Fruit fly (Drosophila melanogaster) whole organism, embryonic: Measurements from ENCODE around the gene SelT.
A peak's percentile ranks its signal among the peaks of the same experiment; 100 is the strongest.

ENCODE experiments used
- Abd-B ChIP-seq: fragments of 200-800 bp; sonication (Bioruptor generic); optimal IDR thresholded peaks from 2 replicates; lab custom pipeline; 2018; ENCODE audit warnings: missing biosample characterization, mild to moderate bottlenecking, missing genetic modification characterization, moderate library complexity
- Asciz ChIP-seq: fragments of 200-800 bp; sonication (Bioruptor generic); optimal IDR thresholded peaks from 2 replicates; lab custom pipeline; 2017; ENCODE audit warnings: missing biosample characterization, mild to moderate bottlenecking, missing genetic modification characterization, missing genetic modification reagents
- CG10147 ChIP-seq: fragments of 200-800 bp; sonication (Bioruptor generic); optimal IDR thresholded peaks from 2 replicates; lab custom pipeline; 2019; ENCODE audit warnings: missing biosample characterization, mild to moderate bottlenecking, missing genetic modification characterization, moderate library complexity
- CG1024 ChIP-seq: fragments of 200-800 bp; sonication (Bioruptor generic); IDR thresholded peaks from 2 replicates; pipeline ENCODE4 v1.3.6; 2022; ENCODE audit warnings: missing biosample characterization, missing genetic modification characterization
- CG12155 ChIP-seq: fragments of 200-800 bp; sonication (Bioruptor generic); optimal IDR thresholded peaks from 3 replicates; lab custom pipeline; 2016; ENCODE audit warnings: missing biosample characterization, missing genetic modification characterization
- CG13287 ChIP-seq: fragments of 200-800 bp; sonication (Bioruptor generic); IDR thresholded peaks from 2 replicates; pipeline ENCODE4 v1.3.6; 2022; ENCODE audit warnings: missing biosample characterization, missing genetic modification characterization; ENCODE audit not compliant: partially characterized antibody
- CG15601 ChIP-seq: fragments of 200-800 bp; sonication (Bioruptor generic); optimal IDR thresholded peaks from 3 replicates; lab custom pipeline; 2019; ENCODE audit warnings: missing biosample characterization, mild to moderate bottlenecking, missing genetic modification characterization, moderate library complexity
- CG16813 ChIP-seq: fragments of 200-800 bp; sonication (Bioruptor generic); IDR thresholded peaks from 3 replicates; pipeline ENCODE4 v1.3.6; 2022; ENCODE audit warnings: missing biosample characterization, missing genetic modification characterization; ENCODE audit not compliant: partially characterized antibody
- CG16863 ChIP-seq: fragments of 200-800 bp; sonication (Bioruptor generic); optimal IDR thresholded peaks from 3 replicates; lab custom pipeline; 2016; ENCODE audit warnings: missing biosample characterization, missing genetic modification characterization
- CG17328 ChIP-seq: fragments of 200-800 bp; sonication (Bioruptor generic); IDR thresholded peaks from 2 replicates; pipeline ENCODE4 v1.3.6; 2022; ENCODE audit warnings: missing biosample characterization, missing genetic modification characterization
- CG17912 ChIP-seq: fragments of 200-800 bp; sonication (Bioruptor generic); optimal IDR thresholded peaks from 2 replicates; lab custom pipeline; 2018; ENCODE audit warnings: missing biosample characterization, mild to moderate bottlenecking, missing genetic modification characterization
- CG2116 ChIP-seq: fragments of 200-800 bp; sonication (Bioruptor generic); optimal IDR thresholded peaks from 3 replicates; lab custom pipeline; 2018; ENCODE audit warnings: missing biosample characterization, mild to moderate bottlenecking, missing genetic modification characterization
- CG34422 ChIP-seq: fragments of 200-800 bp; sonication (Bioruptor generic); IDR thresholded peaks from 3 replicates; pipeline ENCODE4 v1.3.6; 2022; ENCODE audit warnings: missing biosample characterization, missing genetic modification characterization
- CG3847 ChIP-seq: fragments of 200-800 bp; sonication (Bioruptor generic); IDR thresholded peaks from 2 replicates; pipeline ENCODE4 v1.3.6; 2022; ENCODE audit warnings: missing biosample characterization, missing genetic modification characterization
- CG5245 ChIP-seq: fragments of 200-800 bp; sonication (Bioruptor generic); optimal IDR thresholded peaks from 3 replicates; lab custom pipeline; 2016; ENCODE audit warnings: missing biosample characterization, missing genetic modification characterization
- CG6254 ChIP-seq: fragments of 200-800 bp; sonication (Bioruptor generic); optimal IDR thresholded peaks from 3 replicates; lab custom pipeline; 2017; ENCODE audit warnings: mild to moderate bottlenecking, missing biosample characterization, missing genetic modification reagents, missing genetic modification characterization
- CG7556 ChIP-seq: fragments of 200-800 bp; sonication (Bioruptor generic); optimal IDR thresholded peaks from 2 replicates; lab custom pipeline; 2017; ENCODE audit warnings: missing biosample characterization, mild to moderate bottlenecking, missing genetic modification characterization
- D19A ChIP-seq: fragments of 200-800 bp; optimal IDR thresholded peaks from 3 replicates; lab custom pipeline; 2019; ENCODE audit warnings: missing biosample characterization, mild to moderate bottlenecking, missing genetic modification characterization, moderate library complexity
- Dad ChIP-seq: fragments of 200-800 bp; sonication (Bioruptor generic); optimal IDR thresholded peaks from 3 replicates; lab custom pipeline; 2016; ENCODE audit warnings: missing biosample characterization, missing genetic modification characterization
- Dip2 ChIP-seq: fragments of 200-800 bp; sonication (Bioruptor generic); IDR thresholded peaks from 2 replicates; pipeline ENCODE4 v1.3.6; 2022; ENCODE audit warnings: missing biosample characterization, missing genetic modification characterization
- Dip3 ChIP-seq: fragments of 200-800 bp; sonication (Bioruptor generic); optimal IDR thresholded peaks from 3 replicates; lab custom pipeline; 2016; ENCODE audit warnings: missing biosample characterization, missing genetic modification characterization
- ERR ChIP-seq: fragments of 200-800 bp; sonication (Bioruptor generic); optimal IDR thresholded peaks from 2 replicates; lab custom pipeline; 2016; ENCODE audit warnings: missing biosample characterization, missing genetic modification characterization
- Fer1 ChIP-seq: fragments of 200-800 bp; sonication (Bioruptor generic); optimal IDR thresholded peaks from 2 replicates; lab custom pipeline; 2017; ENCODE audit warnings: missing biosample characterization, mild to moderate bottlenecking, missing genetic modification characterization
- Fer3 ChIP-seq: fragments of 200-800 bp; sonication (Bioruptor generic); optimal IDR thresholded peaks from 2 replicates; lab custom pipeline; 2018; ENCODE audit warnings: missing biosample characterization, mild to moderate bottlenecking, missing genetic modification characterization, moderate library complexity
- Gug ChIP-seq: fragments of 200-800 bp; sonication (Bioruptor generic); IDR thresholded peaks from 4 replicates; pipeline ENCODE4 v1.3.6; 2022; ENCODE audit warnings: missing biosample characterization, missing genetic modification characterization
- Jarid2 ChIP-seq: fragments of 200-800 bp; sonication (Bioruptor generic); optimal IDR thresholded peaks from 3 replicates; lab custom pipeline; 2017; ENCODE audit warnings: mild to moderate bottlenecking, missing biosample characterization, missing genetic modification reagents, missing genetic modification characterization
- Mad ChIP-seq: fragments of 200-800 bp; sonication (Bioruptor generic); optimal IDR thresholded peaks from 2 replicates; lab custom pipeline; 2016; ENCODE audit warnings: missing biosample characterization, missing genetic modification characterization
- Med ChIP-seq: fragments of 200-800 bp; sonication (Bioruptor generic); peaks from one replicate; lab custom pipeline; 2016; ENCODE audit warnings: missing biosample characterization, missing genetic modification characterization, mild to moderate bottlenecking, inconsistent platforms, moderate library complexity
- Sry-δ ChIP-seq: fragments of 200-800 bp; sonication (Bioruptor generic); optimal IDR thresholded peaks from 2 replicates; lab custom pipeline; 2016; ENCODE audit warnings: missing biosample characterization, missing genetic modification characterization
- Ssrp ChIP-seq: fragments of 200-800 bp; sonication (Bioruptor generic); optimal IDR thresholded peaks from 2 replicates; lab custom pipeline; 2018; ENCODE audit warnings: missing biosample characterization, mild to moderate bottlenecking, missing genetic modification characterization, moderate library complexity
- Vsx1 ChIP-seq: fragments of 200-800 bp; sonication (Bioruptor generic); optimal IDR thresholded peaks from 2 replicates; lab custom pipeline; 2017; ENCODE audit warnings: missing biosample characterization, mild to moderate bottlenecking, missing genetic modification characterization, missing genetic modification reagents
- YL-1 ChIP-seq: fragments of 200-800 bp; sonication (Bioruptor generic); optimal IDR thresholded peaks from 3 replicates; lab custom pipeline; 2017; ENCODE audit warnings: missing biosample characterization, mild to moderate bottlenecking, missing genetic modification characterization
- ash1 ChIP-seq: fragments of 200-800 bp; sonication (Bioruptor generic); optimal IDR thresholded peaks from 2 replicates; lab custom pipeline; 2018; ENCODE audit warnings: missing biosample characterization, mild to moderate bottlenecking, missing genetic modification characterization
- az2 ChIP-seq: fragments of 200-800 bp; sonication (Bioruptor generic); optimal IDR thresholded peaks from 3 replicates; lab custom pipeline; 2016; ENCODE audit warnings: missing biosample characterization, missing genetic modification characterization
- br ChIP-seq: fragments of >200 bp; optimal IDR thresholded peaks from 2 replicates; lab custom pipeline; 2017
- bsh ChIP-seq, 2 experiments: fragments of 200-800 bp; sonication (Bioruptor generic); optimal IDR thresholded peaks; 2 replicates each; lab custom pipeline; 2017 to 2018; ENCODE audit warnings: mild to moderate bottlenecking in 2 of 2, missing biosample characterization in 2 of 2, missing genetic modification characterization in 2 of 2, moderate library complexity in 1 of 2
- cad ChIP-seq: fragments of >200 bp; optimal IDR thresholded peaks from 2 replicates; lab custom pipeline; 2017; ENCODE audit warnings: missing biosample characterization, missing genetic modification characterization
- cg ChIP-seq: fragments of 200-800 bp; sonication (Bioruptor generic); optimal IDR thresholded peaks from 3 replicates; lab custom pipeline; 2019; ENCODE audit warnings: missing biosample characterization, mild to moderate bottlenecking, missing genetic modification characterization, moderate library complexity
- crp ChIP-seq, 2 experiments: fragments of 200-800 bp; sonication (Bioruptor generic); optimal IDR thresholded peaks; 2 replicates in 1 of 2; 3 replicates in 1 of 2; lab custom pipeline; 2017; ENCODE audit warnings: missing biosample characterization in 2 of 2, missing genetic modification characterization in 2 of 2, mild to moderate bottlenecking in 1 of 2, moderate library complexity in 1 of 2
- disco-r ChIP-seq: fragments of 200-800 bp; sonication (Bioruptor generic); optimal IDR thresholded peaks from 2 replicates; lab custom pipeline; 2016; ENCODE audit warnings: missing biosample characterization, missing genetic modification characterization
- dm ChIP-seq: fragments of 200-800 bp; sonication (Bioruptor generic); optimal IDR thresholded peaks from 3 replicates; lab custom pipeline; 2016; ENCODE audit warnings: missing biosample characterization, missing genetic modification characterization
- dmrt11E ChIP-seq: fragments of 200-800 bp; sonication (Bioruptor generic); optimal IDR thresholded peaks from 3 replicates; lab custom pipeline; 2018; ENCODE audit warnings: missing biosample characterization, mild to moderate bottlenecking, missing genetic modification characterization, moderate library complexity
- inv ChIP-seq: fragments of 200-800 bp; sonication (Bioruptor generic); IDR thresholded peaks from 2 replicates; pipeline ENCODE4 v1.3.6; 2022; ENCODE audit warnings: missing biosample characterization, missing genetic modification characterization; ENCODE audit not compliant: partially characterized antibody
- pfk ChIP-seq: fragments of 200-800 bp; sonication (Bioruptor generic); optimal IDR thresholded peaks from 2 replicates; lab custom pipeline; 2018; ENCODE audit warnings: missing biosample characterization, mild to moderate bottlenecking, missing genetic modification characterization, moderate library complexity
- repo ChIP-seq: fragments of 200-800 bp; sonication (Bioruptor generic); optimal IDR thresholded peaks from 2 replicates; lab custom pipeline; 2016; ENCODE audit warnings: missing biosample characterization, missing genetic modification characterization
- tll ChIP-seq, 2 experiments: fragments of 200-800 bp in 1 of 2; fragments of >200 bp in 1 of 2; sonication (Bioruptor generic) in 1 of 2; optimal IDR thresholded peaks; 2 replicates each; lab custom pipeline; 2017 to 2019; ENCODE audit warnings: missing biosample characterization in 2 of 2, missing genetic modification characterization in 2 of 2, mild to moderate bottlenecking in 1 of 2, moderate library complexity in 1 of 2
- unpg ChIP-seq: fragments of 200-800 bp; sonication (Bioruptor generic); optimal IDR thresholded peaks from 3 replicates; lab custom pipeline; 2018; ENCODE audit warnings: missing biosample characterization, mild to moderate bottlenecking, missing genetic modification characterization, moderate library complexity
- zen2 ChIP-seq: fragments of 200-800 bp; sonication (Bioruptor generic); IDR thresholded peaks from 3 replicates; pipeline ENCODE4 v1.3.6; 2022; ENCODE audit warnings: missing biosample characterization, missing genetic modification characterization; ENCODE audit not compliant: partially characterized antibody

SelT gene

DNA sequence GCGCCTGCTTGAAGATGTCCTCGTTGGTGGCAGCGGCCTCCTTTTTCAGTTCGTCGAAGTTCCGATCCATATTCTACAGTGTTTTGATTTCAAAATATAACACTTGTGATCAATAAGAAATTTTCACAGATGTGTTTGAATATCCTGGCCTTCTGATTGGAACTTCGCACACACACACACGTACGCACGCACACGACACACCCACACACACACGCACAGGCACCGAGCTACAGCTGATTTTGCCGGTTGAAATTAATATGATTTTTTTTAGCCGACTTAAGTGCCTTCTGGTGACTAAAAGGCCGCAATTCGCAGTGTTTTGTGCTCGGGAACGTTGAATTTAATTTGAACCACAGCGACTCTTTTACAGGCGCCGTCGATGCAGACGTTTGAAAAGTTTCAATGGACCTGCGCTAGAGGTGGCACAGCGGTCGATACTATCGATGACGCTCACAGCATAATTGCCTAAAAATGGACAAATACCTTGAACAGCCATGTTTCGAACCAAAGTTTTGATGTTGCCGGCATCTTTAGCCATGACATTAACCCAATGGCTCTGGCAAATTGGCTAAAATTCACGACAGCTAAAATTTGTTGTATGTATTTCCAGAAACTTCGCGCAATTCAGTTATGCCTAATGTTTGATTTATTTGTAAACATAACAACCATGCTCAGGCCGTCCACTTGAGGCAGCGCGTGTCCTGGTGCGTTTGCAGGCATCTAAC lies 1.3 kb upstream of the SelT start, which contains the start of gene Rtnl1 (continued):
- peak; percentile 91 for TF ChIP-seq Med
- TF ChIP-seq CG1024 (GFP tag; lab: Robert Waterston, UW) = no peak
- peak; percentile 23 for TF ChIP-seq CG16863 (GFP tag; lab: Kevin White, UChicago)
- peak; percentile 42 for TF ChIP-seq Jarid2 (GFP tag; lab: Kevin White, UChicago)
- peak; percentile 35 for TF ChIP-seq Mad (GFP tag; lab: Kevin White, UChicago)
- peak; percentile 42 for TF ChIP-seq CG15601
- peak; percentile 3 for TF ChIP-seq az2 (GFP tag; lab: Kevin White, UChicago)
- TF ChIP-seq CG34422 = peak; percentile 49; the same call in 2 of the 3 replicates
- TF ChIP-seq CG7556 (GFP tag; lab: Kevin White, UChicago) = peak; percentile 8
- TF ChIP-seq CG13287 (GFP tag; lab: Robert Waterston, UW) = peak; percentile 97
- peak; percentile 67 for TF ChIP-seq Abd-B (GFP tag; lab: Kevin White, UChicago)
- TF ChIP-seq ash1 (GFP tag; lab: Kevin White, UChicago) = no peak
- TF ChIP-seq cad = no peak
- peak in 1 of 2 experiments; percentile 77 for TF ChIP-seq crp (GFP tag; optimal IDR thresholded peaks at IDR 0.05; lab: Kevin White, UChicago)
- TF ChIP-seq Vsx1 = no peak
- TF ChIP-seq CG2116 (GFP tag; lab: Kevin White, UChicago) = peak; percentile 73
- no peak for TF ChIP-seq tll (GFP tag; optimal IDR thresholded peaks at IDR 0.05; lab: Kevin White, UChicago)
- TF ChIP-seq ERR (GFP tag; lab: Kevin White, UChicago) = peak; percentile 44
- TF ChIP-seq Gug (GFP tag; lab: Robert Waterston, UW) = no peak
- peak; percentile 26 for TF ChIP-seq repo (GFP tag; lab: Kevin White, UChicago)
- peak; percentile 55; the same call in 1 of the 2 replicates for TF ChIP-seq CG3847 (GFP tag; lab: Robert Waterston, UW)
- no peak for TF ChIP-seq br (lab: Kevin White, UChicago)
- peak; percentile 11 for TF ChIP-seq Dip3 (GFP tag; lab: Kevin White, UChicago)
- TF ChIP-seq zen2 (GFP tag; lab: Robert Waterston, UW) = peak; percentile 79
- TF ChIP-seq Asciz (GFP tag; lab: Kevin White, UChicago) = peak; percentile 88
- no peak for TF ChIP-seq unpg
- no peak for TF ChIP-seq CG6254 (GFP tag; lab: Kevin White, UChicago)
- TF ChIP-seq Fer3 = no peak
- peak; percentile 27 for TF ChIP-seq CG10147 (GFP tag; lab: Kevin White, UChicago)
- TF ChIP-seq Sry-δ = peak; percentile 100
- peak; percentile 40 for TF ChIP-seq dm (GFP tag; lab: Kevin White, UChicago)
- TF ChIP-seq CG17328 = no peak
- TF ChIP-seq pfk (GFP tag; lab: Kevin White, UChicago) = no peak
- TF ChIP-seq bsh (GFP tag; optimal IDR thresholded peaks at IDR 0.05; lab: Kevin White, UChicago) = no peak
- no peak for TF ChIP-seq Dip2 (GFP tag; lab: Robert Waterston, UW)
- TF ChIP-seq CG16813 (GFP tag; lab: Robert Waterston, UW) = peak; percentile 93
- no peak for TF ChIP-seq D19A (tag; lab: Kevin White, UChicago)
- TF ChIP-seq Dad = peak; percentile 20
- no peak for TF ChIP-seq disco-r (GFP tag; lab: Kevin White, UChicago)
- peak; percentile 18 for TF ChIP-seq dmrt11E
- peak; percentile 28 for TF ChIP-seq Fer1
- TF ChIP-seq cg = peak; percentile 95
- TF ChIP-seq CG5245 (GFP tag; lab: Kevin White, UChicago) = no peak
- TF ChIP-seq Ssrp = no peak
- peak; percentile 85 for TF ChIP-seq inv
- TF ChIP-seq CG12155 (GFP tag; lab: Kevin White, UChicago) = peak; percentile 52
- peak; percentile 72 for TF ChIP-seq YL-1 (GFP tag; lab: Kevin White, UChicago)
- TF ChIP-seq CG17912 (GFP tag; lab: Kevin White, UChicago) = no peak
